Fruit fly (Drosophila melanogaster) Kc167 (cell line): ENCODE measurements around the gene CG31388.

Experiments used
- Myc ChIP-seq: fragments of >200 bp; optimal IDR thresholded peaks from 2 replicates; lab custom pipeline; 2017; ENCODE audit warnings: missing external identifiers
- Sin3A ChIP-seq: fragments of >200 bp; optimal IDR thresholded peaks from 2 replicates; lab custom pipeline; 2018; ENCODE audit warnings: missing external identifiers
- h ChIP-seq: fragments of >200 bp; optimal IDR thresholded peaks from 3 replicates; lab custom pipeline; 2018; ENCODE audit warnings: missing external identifiers
- insv ChIP-seq: fragments of >200 bp; optimal IDR thresholded peaks from 3 replicates; lab custom pipeline; 2018; ENCODE audit warnings: missing external identifiers
- ttk ChIP-seq: sonication (Bioruptor generic); optimal IDR thresholded peaks from 2 replicates; lab custom pipeline; 2017; ENCODE audit warnings: missing external identifiers

- TF ChIP-seq h (no peak), insv (lab: Kevin White, UChicago) (no peak), ttk (lab: Kevin White, UChicago) (no peak), Sin3A (lab: Kevin White, UChicago) (no peak), Myc (lab: Kevin White, UChicago) (no peak)
Observed at dm6 chr3R:11224478-11224877, 13.1 kb upstream of the CG31388 start.
